Worm (Caenorhabditis elegans): ENCODE results near the gene sams-1.
A peak's percentile ranks its signal among the peaks of the same experiment; 100 is the strongest.
"Not testable (repeated sequence)": the region's sequence is repeated elsewhere in the genome, so short reads cannot be mapped to it uniquely, and the experiment has no call there.

Gene sams-1

DNA sequence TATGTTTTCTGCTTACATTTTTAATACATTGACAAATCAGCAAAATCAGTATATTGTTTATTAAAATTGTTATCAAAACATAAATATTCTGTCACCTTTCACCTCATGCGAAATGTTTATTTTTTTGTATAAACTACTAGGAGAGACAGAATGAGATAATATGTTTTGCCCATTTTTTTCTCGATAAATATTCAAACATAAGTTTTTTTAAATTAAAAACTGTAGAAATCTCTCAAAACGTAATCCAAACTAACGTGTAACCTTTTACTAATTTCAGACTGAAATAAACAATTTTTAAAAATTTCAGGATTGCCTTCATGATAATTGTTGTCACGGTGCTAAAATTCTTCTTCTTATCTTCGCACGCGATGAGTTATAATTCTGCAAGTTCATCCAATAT, 8.5 kb upstream of the sams-1 start, which contains the start of gene T08D10.5:
Gene T08D10.5 (plus strand): TSS at position 301 of the 400 bp plus-strand sequence.
- TF ChIP-seq unc-30 (tag; optimal IDR thresholded peaks at IDR 0.05) (no peak), fos-1 (tag; optimal IDR thresholded peaks at IDR 0.05) (no peak), fkh-8 (tag; optimal IDR thresholded peaks at IDR 0.05) (no peak), egl-13 (tag; optimal IDR thresholded peaks at IDR 0.05) (no peak), lin-39 (tag; optimal IDR thresholded peaks at IDR 0.05) (no peak), F16B12.6 (tag; optimal IDR thresholded peaks at IDR 0.05) (no peak), elt-2 (tag; optimal IDR thresholded peaks at IDR 0.05) (no peak), nhr-20 (tag; optimal IDR thresholded peaks at IDR 0.05) (no peak), skn-1 (tag; optimal IDR thresholded peaks at IDR 0.05) (no peak), ceh-63 (GFP tag; optimal IDR thresholded peaks at IDR 0.05) (no peak), unc-86 (tag; optimal IDR thresholded peaks at IDR 0.05) (no peak), Y116A8C.19 (tag; optimal IDR thresholded peaks at IDR 0.05; ENCODE audit: borderline replicate concordance) (no peak), fkh-4 (tag; optimal IDR thresholded peaks at IDR 0.05; ENCODE audit: borderline replicate concordance) (no peak), nhr-237 (tag; optimal IDR thresholded peaks at IDR 0.05) (no peak), lir-3 (tag; optimal IDR thresholded peaks at IDR 0.05; ENCODE audit: poor library complexity) (no peak), nhr-47 (tag; optimal IDR thresholded peaks at IDR 0.05) (no peak), ces-1 (GFP tag; optimal IDR thresholded peaks at IDR 0.05) (no peak), lin-35 (GFP tag; optimal IDR thresholded peaks at IDR 0.05) (no peak), hlh-4 (tag; optimal IDR thresholded peaks at IDR 0.05) (no peak), blmp-1 (tag; optimal IDR thresholded peaks at IDR 0.05) (no peak)

DNA sequence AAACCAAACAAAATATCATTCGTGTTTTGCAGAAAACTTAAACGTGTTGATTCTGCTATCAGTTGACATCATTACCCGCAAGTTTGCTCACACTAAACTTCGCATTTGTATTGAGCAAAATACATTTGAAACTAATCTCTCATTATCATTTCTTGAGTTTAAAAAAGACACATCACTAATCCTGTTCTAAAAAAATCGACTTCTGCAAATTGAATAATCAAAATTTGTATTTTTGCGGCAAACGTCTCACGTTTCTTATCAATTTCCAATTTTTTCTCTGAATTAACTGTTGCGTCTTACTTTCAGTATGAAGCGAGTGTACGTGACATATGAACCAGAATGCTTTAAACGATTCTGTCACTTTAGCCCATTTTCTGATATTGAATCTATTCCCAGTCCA, 5.9 kb upstream of the sams-1 start, which contains the start of gene C49F5.8:
Gene C49F5.8 (plus strand): TSS at position 301 of the 400 bp plus-strand sequence.
- TF ChIP-seq lir-3 (tag; optimal IDR thresholded peaks at IDR 0.05; ENCODE audit: poor library complexity) (no peak), elt-2 (tag; optimal IDR thresholded peaks at IDR 0.05) (peak; percentile 18)

DNA sequence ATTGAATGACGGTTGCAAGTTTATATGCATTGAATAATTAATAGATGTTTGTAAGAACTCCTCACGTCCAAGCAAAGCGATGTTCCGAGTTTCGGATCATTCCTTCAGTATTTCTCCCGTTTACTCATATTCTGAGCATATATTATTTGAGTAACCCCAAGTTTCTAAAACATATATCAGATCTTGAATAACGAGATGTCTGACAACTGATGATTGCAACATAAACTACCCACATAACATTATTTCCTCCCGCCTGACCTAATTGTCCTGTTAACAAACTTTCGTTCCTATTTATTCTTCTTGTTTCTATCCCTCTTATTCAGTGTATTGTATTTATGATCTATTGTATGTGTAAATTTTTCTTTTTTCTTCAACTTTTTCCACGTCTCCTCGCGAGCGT, 4.7 kb upstream of the sams-1 start, which contains the start of gene C49F5.13:
Gene C49F5.13 (plus strand): TSS at position 301 of the 400 bp plus-strand sequence.
- not testable (repeated sequence) for TF ChIP-seq snpc-4, ztf-4, ceh-90 (tag; optimal IDR thresholded peaks at IDR 0.05)

DNA sequence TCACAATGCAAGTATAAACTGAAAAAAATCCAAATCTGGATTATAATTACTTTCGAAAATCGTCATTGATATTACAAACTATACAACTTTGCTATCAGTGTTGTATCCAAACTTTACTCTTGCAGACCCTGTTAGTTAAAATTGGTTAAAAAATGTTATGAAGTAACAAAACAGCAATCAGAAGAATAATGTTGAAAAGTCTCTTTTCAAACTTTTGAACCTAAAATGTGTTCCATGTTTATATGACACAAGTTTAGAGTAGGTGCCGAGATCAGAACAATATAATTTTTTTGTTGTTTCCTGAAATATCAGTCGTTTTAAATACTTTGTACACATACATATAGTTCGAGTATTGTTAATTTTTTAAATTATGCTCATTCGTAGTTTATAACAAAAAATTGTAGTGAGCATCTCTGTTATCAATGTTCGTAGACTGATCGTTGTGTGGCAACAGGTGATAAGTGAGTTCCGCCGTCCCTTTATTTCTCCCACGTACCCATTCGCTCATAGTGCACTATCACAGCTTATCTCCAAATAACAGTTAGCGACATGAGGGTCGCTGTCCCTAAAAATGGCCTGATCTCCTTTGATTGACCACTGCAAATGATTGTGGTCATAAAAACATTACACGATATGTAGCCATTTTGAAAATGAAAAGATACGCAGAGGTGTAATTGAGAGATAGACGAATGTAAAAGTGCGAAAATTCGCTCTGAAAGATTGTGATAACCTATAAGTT, 3.5 kb upstream of the sams-1 start:
- TF ChIP-seq C16A3.4 (tag; optimal IDR thresholded peaks at IDR 0.05): no peak
- TF ChIP-seq sup-37 (GFP tag; optimal IDR thresholded peaks at IDR 0.05): no peak
- no peak for TF ChIP-seq zip-4 (GFP tag; optimal IDR thresholded peaks at IDR 0.05)
- TF ChIP-seq pax-3 (tag; optimal IDR thresholded peaks at IDR 0.05): no peak
- no peak for TF ChIP-seq snu-23 (GFP tag; optimal IDR thresholded peaks at IDR 0.05)
- no peak for TF ChIP-seq isw-1 (GFP tag; IDR thresholded peaks at IDR 0.05)
- TF ChIP-seq aly-2 (tag; optimal IDR thresholded peaks at IDR 0.05): no peak
- peak; percentile 37 for TF ChIP-seq blmp-1 (tag; optimal IDR thresholded peaks at IDR 0.05)
- TF ChIP-seq ztf-11 (tag; optimal IDR thresholded peaks at IDR 0.05): no peak
- no peak for TF ChIP-seq irx-1 (tag; optimal IDR thresholded peaks at IDR 0.05)
- TF ChIP-seq ceh-90 (tag; optimal IDR thresholded peaks at IDR 0.05): no peak
- TF ChIP-seq lin-35 (GFP tag; optimal IDR thresholded peaks at IDR 0.05): no peak
- TF ChIP-seq nhr-11 (tag; optimal IDR thresholded peaks at IDR 0.05): no peak
- TF ChIP-seq efl-3 (GFP tag; optimal IDR thresholded peaks at IDR 0.05): no peak
- no peak for TF ChIP-seq fkh-8 (tag; optimal IDR thresholded peaks at IDR 0.05)
- TF ChIP-seq alr-1 (tag; optimal IDR thresholded peaks at IDR 0.05; ENCODE audit: borderline replicate concordance): no peak
- peak; percentile 58 for TF ChIP-seq nhr-85 (tag)
- TF ChIP-seq nhr-90 (tag; optimal IDR thresholded peaks at IDR 0.05; ENCODE audit: poor library complexity): no peak
- TF ChIP-seq F16B12.6 (tag; optimal IDR thresholded peaks at IDR 0.05): no peak
- TF ChIP-seq jun-1 (tag; optimal IDR thresholded peaks at IDR 0.05): no peak
- TF ChIP-seq C34B4.2 (tag; optimal IDR thresholded peaks at IDR 0.05): no peak
- no peak for TF ChIP-seq grh-1 (GFP tag; IDR thresholded peaks at IDR 0.05)
- no peak for TF ChIP-seq nhr-47 (tag; optimal IDR thresholded peaks at IDR 0.05)
- TF ChIP-seq nhr-237 (tag; optimal IDR thresholded peaks at IDR 0.05): no peak
- no peak for TF ChIP-seq ces-1 (GFP tag; optimal IDR thresholded peaks at IDR 0.05)
- no peak for TF ChIP-seq dsc-1 (tag; optimal IDR thresholded peaks at IDR 0.05)
- TF ChIP-seq elt-3 (tag; optimal IDR thresholded peaks at IDR 0.05): peak in 3 of 6 experiments; percentile 38 to 62 (median 60)
- no peak for TF ChIP-seq unc-130 (tag; optimal IDR thresholded peaks at IDR 0.05)
- no peak for TF ChIP-seq fos-1 (tag; optimal IDR thresholded peaks at IDR 0.05)
- TF ChIP-seq zag-1 (tag; optimal IDR thresholded peaks at IDR 0.05): no peak
- TF ChIP-seq egl-13 (tag; optimal IDR thresholded peaks at IDR 0.05): no peak
- peak; percentile 81 for TF ChIP-seq elt-2 (tag; optimal IDR thresholded peaks at IDR 0.05)

Data from whole organism, L1 larva.